Fruit fly (Drosophila melanogaster) whole organism, embryonic: ENCODE measurements around the gene mthl1.

ENCODE experiments used
- B-H2 ChIP-seq: fragments of 200-800 bp; sonication (Bioruptor generic); optimal IDR thresholded peaks from 2 replicates; lab custom pipeline; 2018; ENCODE audit warnings: missing biosample characterization, mild to moderate bottlenecking, missing genetic modification characterization
- CG10209 ChIP-seq: fragments of 200-800 bp; sonication (Bioruptor generic); optimal IDR thresholded peaks from 3 replicates; lab custom pipeline; 2017; ENCODE audit warnings: missing biosample characterization, mild to moderate bottlenecking, missing genetic modification characterization, missing genetic modification reagents
- CG10543 ChIP-seq: fragments of 200-800 bp; sonication (Bioruptor generic); optimal IDR thresholded peaks from 3 replicates; lab custom pipeline; 2017; ENCODE audit warnings: missing biosample characterization, mild to moderate bottlenecking, missing genetic modification characterization, moderate library complexity
- CG12299 ChIP-seq: fragments of 200-800 bp; sonication (Bioruptor generic); optimal IDR thresholded peaks from 2 replicates; lab custom pipeline; 2018; ENCODE audit warnings: missing biosample characterization, mild to moderate bottlenecking, missing genetic modification characterization
- CG1233 ChIP-seq: fragments of 200-800 bp; sonication (Bioruptor generic); optimal IDR thresholded peaks from 4 replicates; lab custom pipeline; 2018; ENCODE audit warnings: missing biosample characterization, mild to moderate bottlenecking, missing genetic modification characterization
- CG14860 ChIP-seq: fragments of 200-800 bp; sonication (Bioruptor generic); IDR thresholded peaks from 3 replicates; pipeline ENCODE4 v1.3.6; 2022; ENCODE audit warnings: missing biosample characterization, missing genetic modification characterization; ENCODE audit not compliant: partially characterized antibody
- CG15479 ChIP-seq: fragments of 200-800 bp; sonication (Bioruptor generic); optimal IDR thresholded peaks from 3 replicates; lab custom pipeline; 2019; ENCODE audit warnings: missing biosample characterization, mild to moderate bottlenecking, missing genetic modification characterization, moderate library complexity
- CG16815 ChIP-seq: fragments of 200-800 bp; sonication (Bioruptor generic); optimal IDR thresholded peaks from 3 replicates; lab custom pipeline; 2017; ENCODE audit warnings: missing biosample characterization, mild to moderate bottlenecking, missing genetic modification characterization
- CG1792 ChIP-seq: fragments of 200-800 bp; sonication (Bioruptor generic); optimal IDR thresholded peaks from 2 replicates; lab custom pipeline; 2016; ENCODE audit warnings: missing biosample characterization, missing genetic modification characterization
- CG2116 ChIP-seq: fragments of 200-800 bp; sonication (Bioruptor generic); optimal IDR thresholded peaks from 3 replicates; lab custom pipeline; 2018; ENCODE audit warnings: missing biosample characterization, mild to moderate bottlenecking, missing genetic modification characterization
- CG2889 ChIP-seq: fragments of 200-800 bp; sonication (Bioruptor generic); IDR thresholded peaks from 3 replicates; pipeline ENCODE4 v1.3.6; 2022; ENCODE audit warnings: missing biosample characterization, missing genetic modification characterization
- CG31365 ChIP-seq: fragments of 200-800 bp; sonication (Bioruptor generic); optimal IDR thresholded peaks from 2 replicates; lab custom pipeline; 2018; ENCODE audit warnings: missing biosample characterization, mild to moderate bottlenecking, missing genetic modification characterization
- CG31388 ChIP-seq: fragments of 200-800 bp; sonication (Bioruptor generic); optimal IDR thresholded peaks from 2 replicates; lab custom pipeline; 2016; ENCODE audit warnings: missing biosample characterization, missing genetic modification characterization
- CG31441 ChIP-seq: fragments of 200-800 bp; sonication (Bioruptor generic); IDR thresholded peaks from 2 replicates; pipeline ENCODE4 v1.3.6; 2022; ENCODE audit warnings: missing biosample characterization, missing genetic modification characterization
- CG3163 ChIP-seq: fragments of 200-800 bp; sonication (Bioruptor generic); optimal IDR thresholded peaks from 3 replicates; lab custom pipeline; 2016; ENCODE audit warnings: missing biosample characterization, missing genetic modification characterization
- CG3281 ChIP-seq: fragments of 200-800 bp; sonication (Bioruptor generic); optimal IDR thresholded peaks from 3 replicates; lab custom pipeline; 2017; ENCODE audit warnings: missing biosample characterization, mild to moderate bottlenecking, missing genetic modification characterization
- CG4328 ChIP-seq: fragments of 200-800 bp; sonication (Bioruptor generic); optimal IDR thresholded peaks from 3 replicates; lab custom pipeline; 2017; ENCODE audit warnings: missing biosample characterization, missing genetic modification reagents, missing genetic modification characterization
- CG6254 ChIP-seq: fragments of 200-800 bp; sonication (Bioruptor generic); optimal IDR thresholded peaks from 3 replicates; lab custom pipeline; 2017; ENCODE audit warnings: mild to moderate bottlenecking, missing biosample characterization, missing genetic modification reagents, missing genetic modification characterization
- CG7357 ChIP-seq: fragments of 200-800 bp; sonication (Bioruptor generic); IDR thresholded peaks from 3 replicates; pipeline ENCODE4 v1.3.6; 2022; ENCODE audit warnings: missing biosample characterization, missing genetic modification characterization
- CG7839 ChIP-seq: fragments of 200-800 bp; sonication (Bioruptor generic); optimal IDR thresholded peaks from 3 replicates; lab custom pipeline; 2018; ENCODE audit warnings: missing biosample characterization, mild to moderate bottlenecking, missing genetic modification characterization, moderate library complexity
- CG8089 ChIP-seq: fragments of 200-800 bp; sonication (Bioruptor generic); optimal IDR thresholded peaks from 3 replicates; lab custom pipeline; 2016; ENCODE audit warnings: missing biosample characterization, missing genetic modification characterization
- CG8281 ChIP-seq: fragments of 200-800 bp; sonication (Bioruptor generic); optimal IDR thresholded peaks from 2 replicates; lab custom pipeline; 2018; ENCODE audit warnings: missing biosample characterization, mild to moderate bottlenecking, missing genetic modification characterization, moderate library complexity
- CG8290 ChIP-seq, 3 experiments: fragments of 200-800 bp; sonication (Bioruptor generic); optimal IDR thresholded peaks; 2 replicates each; lab custom pipeline; 2016 to 2019; ENCODE audit warnings: missing biosample characterization in 3 of 3, missing genetic modification characterization in 3 of 3, mild to moderate bottlenecking in 2 of 3, moderate library complexity in 1 of 3
- CG8478 ChIP-seq: fragments of >200 bp; optimal IDR thresholded peaks from 2 replicates; lab custom pipeline; 2018
- CG9727 ChIP-seq: fragments of 200-800 bp; sonication (Bioruptor generic); optimal IDR thresholded peaks from 3 replicates; lab custom pipeline; 2017; ENCODE audit warnings: missing biosample characterization, mild to moderate bottlenecking, missing genetic modification characterization
- Ets65A ChIP-seq: fragments of 200-800 bp; sonication (Bioruptor generic); peaks from one replicate; lab custom pipeline; 2016; ENCODE audit warnings: missing biosample characterization, missing genetic modification characterization
- GATAe ChIP-seq: fragments of 200-800 bp; sonication (Bioruptor generic); conservative IDR thresholded peaks from 2 replicates; pipeline ENCODE4 v1.3.6; 2022; ENCODE audit warnings: missing biosample characterization, missing genetic modification characterization
- H15 ChIP-seq: fragments of 200-800 bp; sonication (Bioruptor generic); IDR thresholded peaks from 3 replicates; pipeline ENCODE4 v1.3.6; 2022; ENCODE audit warnings: missing biosample characterization, missing genetic modification characterization
- Hey ChIP-seq: fragments of 200-800 bp; sonication (Bioruptor generic); optimal IDR thresholded peaks from 3 replicates; lab custom pipeline; 2018; ENCODE audit warnings: missing biosample characterization, mild to moderate bottlenecking, missing genetic modification characterization
- Lpt ChIP-seq: fragments of >200 bp; optimal IDR thresholded peaks from 2 replicates; lab custom pipeline; 2018; ENCODE audit warnings: missing biosample characterization, missing genetic modification characterization
- MTF-1 ChIP-seq: fragments of 200-800 bp; sonication (Bioruptor generic); optimal IDR thresholded peaks from 2 replicates; lab custom pipeline; 2018; ENCODE audit warnings: missing biosample characterization, mild to moderate bottlenecking, missing genetic modification characterization, borderline replicate concordance
- NFAT ChIP-seq: fragments of 200-800 bp; sonication (Bioruptor generic); IDR thresholded peaks from 2 replicates; pipeline ENCODE4 v1.3.6; 2022; ENCODE audit warnings: missing biosample characterization, missing genetic modification characterization
- Sin3A ChIP-seq: fragments of >200 bp; optimal IDR thresholded peaks from 2 replicates; lab custom pipeline; 2018
- Six4 ChIP-seq: fragments of 200-800 bp; sonication (Bioruptor generic); optimal IDR thresholded peaks from 2 replicates; lab custom pipeline; 2016; ENCODE audit warnings: missing biosample characterization, missing genetic modification characterization
- Sry-β ChIP-seq: fragments of 200-800 bp; sonication (Bioruptor generic); optimal IDR thresholded peaks from 2 replicates; lab custom pipeline; 2018; ENCODE audit warnings: missing biosample characterization, mild to moderate bottlenecking, missing genetic modification characterization, moderate library complexity
- al ChIP-seq: fragments of 200-800 bp; sonication (Bioruptor generic); IDR thresholded peaks from 2 replicates; pipeline ENCODE4 v1.3.6; 2022; ENCODE audit warnings: missing biosample characterization, missing genetic modification characterization
- ci ChIP-seq: fragments of 200-800 bp; sonication (Bioruptor generic); IDR thresholded peaks from 3 replicates; pipeline ENCODE4 v1.3.6; 2022; ENCODE audit warnings: missing biosample characterization, missing genetic modification characterization
- en ChIP-seq: fragments of 200-800 bp; sonication (Bioruptor generic); optimal IDR thresholded peaks from 2 replicates; lab custom pipeline; 2016; ENCODE audit warnings: missing biosample characterization, missing genetic modification characterization
- eve ChIP-seq, 2 experiments: fragments of >200 bp; optimal IDR thresholded peaks; 2 replicates each; lab custom pipeline; 2017; ENCODE audit warnings: missing biosample characterization in 2 of 2, missing genetic modification characterization in 2 of 2
- gce ChIP-seq: fragments of 200-800 bp; sonication (Bioruptor generic); IDR thresholded peaks from 3 replicates; pipeline ENCODE4 v1.3.6; 2022; ENCODE audit warnings: missing biosample characterization, missing genetic modification characterization
- gfzf ChIP-seq: fragments of 200-800 bp; sonication (Bioruptor generic); optimal IDR thresholded peaks from 2 replicates; lab custom pipeline; 2016; ENCODE audit warnings: missing biosample characterization, mild to moderate bottlenecking, missing genetic modification characterization, moderate library complexity
- kah ChIP-seq: fragments of 200-800 bp; sonication (Bioruptor generic); optimal IDR thresholded peaks from 2 replicates; lab custom pipeline; 2018; ENCODE audit warnings: missing biosample characterization, mild to moderate bottlenecking, missing genetic modification characterization
- maf-S ChIP-seq: fragments of 200-800 bp; sonication (Bioruptor generic); optimal IDR thresholded peaks from 2 replicates; lab custom pipeline; 2016; ENCODE audit warnings: missing biosample characterization, missing genetic modification characterization
- mam ChIP-seq: fragments of 200-800 bp; sonication (Bioruptor generic); optimal IDR thresholded peaks from 3 replicates; lab custom pipeline; 2016; ENCODE audit warnings: missing biosample characterization, missing genetic modification characterization
- nerfin-1 ChIP-seq: fragments of 200-800 bp; sonication (Bioruptor generic); optimal IDR thresholded peaks from 3 replicates; lab custom pipeline; 2019; ENCODE audit warnings: missing biosample characterization, mild to moderate bottlenecking, missing genetic modification characterization, moderate library complexity
- prd ChIP-seq, 3 experiments: fragments of >200 bp in 2 of 3; fragments of 200-800 bp in 1 of 3; sonication (Bioruptor generic) in 1 of 3; optimal IDR thresholded peaks in 2 of 3; IDR thresholded peaks in 1 of 3; 2 replicates in 2 of 3; 3 replicates in 1 of 3; pipeline versions ENCODE4 v1.3.6 to Lab custom; 2017 to 2022; ENCODE audit warnings: missing biosample characterization in 1 of 3, missing genetic modification characterization in 1 of 3
- scrt ChIP-seq: fragments of 200-800 bp; sonication (Bioruptor generic); optimal IDR thresholded peaks from 2 replicates; lab custom pipeline; 2018; ENCODE audit warnings: missing biosample characterization, mild to moderate bottlenecking, missing genetic modification characterization, moderate library complexity
- sim ChIP-seq: fragments of 200-800 bp; sonication (Bioruptor generic); IDR thresholded peaks from 2 replicates; pipeline ENCODE4 v1.3.6; 2022; ENCODE audit warnings: missing biosample characterization, missing genetic modification characterization
- tup ChIP-seq: fragments of 200-800 bp; sonication (Bioruptor generic); optimal IDR thresholded peaks from 2 replicates; lab custom pipeline; 2016; ENCODE audit warnings: missing biosample characterization, mild to moderate bottlenecking, missing genetic modification characterization, moderate library complexity
- zen2 ChIP-seq: fragments of 200-800 bp; sonication (Bioruptor generic); IDR thresholded peaks from 3 replicates; pipeline ENCODE4 v1.3.6; 2022; ENCODE audit warnings: missing biosample characterization, missing genetic modification characterization; ENCODE audit not compliant: partially characterized antibody

Gene mthl1

DNA sequence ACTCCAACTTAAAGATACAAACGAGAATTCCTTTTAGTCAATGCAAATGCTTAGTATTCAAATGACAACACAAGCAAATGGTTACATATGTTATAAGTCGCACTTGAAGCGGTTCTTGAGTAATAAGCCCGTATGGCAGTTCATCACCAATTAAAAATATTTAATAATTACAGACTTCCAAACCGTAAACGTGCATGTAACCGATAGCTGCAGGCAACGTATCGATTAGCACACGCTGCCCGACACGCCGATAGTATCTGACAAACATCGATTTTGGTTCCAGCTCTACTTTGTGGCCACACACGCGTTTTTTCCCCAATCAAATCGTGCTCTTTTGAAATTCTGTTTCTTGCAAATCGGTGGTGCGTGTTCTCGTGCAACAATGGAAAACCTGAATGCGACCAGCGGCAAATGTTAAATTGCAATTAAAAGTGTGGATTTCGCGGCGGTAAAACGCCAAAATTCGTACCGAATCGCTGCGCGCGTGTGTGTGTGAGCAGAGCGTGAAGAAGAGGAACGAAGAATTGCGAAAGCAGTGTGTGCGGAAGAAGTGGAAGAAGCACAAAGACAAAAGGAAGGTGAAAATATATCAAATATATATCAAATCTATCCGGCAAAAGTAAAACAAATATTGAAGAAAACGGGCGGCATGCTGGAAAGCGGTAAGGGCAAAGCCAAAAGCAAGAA lies 41.6 kb upstream of the mthl1 start, which contains the start of the genes CG9784 and Nup153 (continued):
- TF ChIP-seq CG8281 (tag; lab: Kevin White, UChicago) (no peak), Sin3A (lab: Kevin White, UChicago) (peak; percentile 55), mam (no peak), CG7357 (GFP tag; lab: Robert Waterston, UW) (no peak), CG1792 (GFP tag; lab: Kevin White, UChicago) (no peak), CG14860 (peak; percentile 94), CG12299 (no peak), ci (0 out of 3 replicates have a peak, but pooled peaks have one; percentile 8), Lpt (GFP tag; lab: Kevin White, UChicago) (no peak), tup (GFP tag; lab: Kevin White, UChicago) (no peak), eve (GFP tag; optimal IDR thresholded peaks at IDR 0.05; lab: Kevin White, UChicago) (no peak), zen2 (GFP tag; lab: Robert Waterston, UW) (peak; percentile 94), CG2116 (peak; percentile 32), CG31388 (no peak), CG4328 (GFP tag; lab: Kevin White, UChicago) (no peak), Ets65A (peak; percentile 41), CG9727 (GFP tag; lab: Kevin White, UChicago) (no peak), CG1233 (no peak), maf-S (GFP tag; lab: Kevin White, UChicago) (no peak), Hey (tag; lab: Kevin White, UChicago) (no peak), CG8478 (lab: Kevin White, UChicago) (no peak), gfzf (peak; percentile 10), al (GFP tag; lab: Robert Waterston, UW) (no peak), sim (GFP tag; lab: Robert Waterston, UW) (no peak), CG16815 (GFP tag; lab: Kevin White, UChicago) (no peak), CG8089 (no peak), GATAe (GFP tag; lab: Robert Waterston, UW) (no peak), MTF-1 (GFP tag; lab: Kevin White, UChicago) (no peak), CG8290 (GFP tag; optimal IDR thresholded peaks at IDR 0.05; lab: Kevin White, UChicago) (no peak), CG8290 (tag; optimal IDR thresholded peaks at IDR 0.05; lab: Kevin White, UChicago) (no peak), nerfin-1 (tag; lab: Kevin White, UChicago) (no peak), gce (GFP tag; lab: Robert Waterston, UW) (no peak), CG3281 (GFP tag; lab: Kevin White, UChicago) (no peak), CG10543 (no peak), CG10209 (no peak), scrt (GFP tag; lab: Kevin White, UChicago) (no peak), Six4 (GFP tag; lab: Kevin White, UChicago) (no peak), Sry-β (GFP tag; lab: Kevin White, UChicago) (no peak), CG6254 (GFP tag; lab: Kevin White, UChicago) (no peak), CG31365 (tag; lab: Kevin White, UChicago) (no peak), en (no peak), NFAT (peak; percentile 52; the same call in 1 of the 2 replicates), kah (GFP tag; lab: Kevin White, UChicago) (no peak), H15 (no peak), CG31441 (GFP tag; lab: Robert Waterston, UW) (no peak), CG2889 (no peak), B-H2 (GFP tag; lab: Kevin White, UChicago) (no peak), CG3163 (no peak), CG15479 (GFP tag; lab: Kevin White, UChicago) (peak; percentile 62), CG7839 (tag; lab: Kevin White, UChicago) (no peak), prd (optimal IDR thresholded peaks at IDR 0.05; lab: Kevin White, UChicago) (no peak), prd (GFP tag; IDR thresholded peaks at IDR 0.05; lab: Robert Waterston, UW) (0 out of 3 replicates have a peak, but pooled peaks have one; percentile 5)
